Worm (Caenorhabditis elegans) whole organism, L3 larva: Measurements from ENCODE around the gene pqn-83.

Experiments used
- R02D3.7 ChIP-seq: fragments of 150-350 bp; optimal IDR thresholded peaks from 2 replicates; lab custom pipeline; 2014; ENCODE audit warnings: missing biosample characterization, missing genetic modification characterization
- ZK546.5 ChIP-seq: sonication (generic microtip); optimal IDR thresholded peaks from 2 replicates; lab custom pipeline; 2017; ENCODE audit warnings: missing biosample characterization, missing genetic modification characterization
- ama-1 ChIP-seq: fragments of 150-350 bp; optimal IDR thresholded peaks from 2 replicates; lab custom pipeline; 2018
- ceh-16 ChIP-seq: sonication (generic microtip); optimal IDR thresholded peaks from 2 replicates; lab custom pipeline; 2017; ENCODE audit warnings: missing biosample characterization, missing genetic modification characterization
- ceh-28 ChIP-seq: fragments of 150-350 bp; optimal IDR thresholded peaks from 2 replicates; lab custom pipeline; 2014; ENCODE audit warnings: missing biosample characterization, missing genetic modification reagents, missing genetic modification characterization
- ceh-82 ChIP-seq: fragments of 150-350 bp; optimal IDR thresholded peaks from 2 replicates; lab custom pipeline; 2014; ENCODE audit warnings: missing biosample characterization, missing genetic modification characterization
- ceh-9 ChIP-seq: sonication (generic microtip); optimal IDR thresholded peaks from 2 replicates; lab custom pipeline; 2018; ENCODE audit warnings: missing biosample characterization, missing genetic modification characterization
- egl-27 ChIP-seq: sonication (generic microtip); optimal IDR thresholded peaks from 4 replicates; lab custom pipeline; 2017; ENCODE audit warnings: missing biosample characterization, missing genetic modification reagents, missing genetic modification characterization
- egl-5 ChIP-seq: fragments of 150-350 bp; optimal IDR thresholded peaks from 2 replicates; lab custom pipeline; 2017; ENCODE audit warnings: missing biosample characterization, missing genetic modification reagents, missing genetic modification characterization, inconsistent platforms
- elt-1 ChIP-seq: fragments of 150-350 bp; optimal IDR thresholded peaks from 2 replicates; lab custom pipeline; 2014; ENCODE audit warnings: missing biosample characterization, missing genetic modification characterization
- elt-2 ChIP-seq: sonication (generic microtip); optimal IDR thresholded peaks from 2 replicates; lab custom pipeline; 2016; ENCODE audit warnings: missing genetic modification reagents, mild to moderate bottlenecking, missing genetic modification characterization, missing compliant biosample characterization
- elt-3 ChIP-seq, 3 experiments: fragments of 150-350 bp in 1 of 3; sonication (generic microtip) in 2 of 3; optimal IDR thresholded peaks; 2 replicates in 2 of 3; 4 replicates in 1 of 3; lab custom pipeline; 2014 to 2017; ENCODE audit warnings: missing biosample characterization in 3 of 3, missing genetic modification characterization in 3 of 3
- eor-1 ChIP-seq, 2 experiments: fragments of 150-350 bp; optimal IDR thresholded peaks; 2 replicates each; lab custom pipeline; 2014 to 2018; ENCODE audit warnings: missing biosample characterization in 2 of 2, missing genetic modification characterization in 2 of 2
- fkh-10 ChIP-seq: sonication (generic microtip); optimal IDR thresholded peaks from 2 replicates; lab custom pipeline; 2017; ENCODE audit warnings: missing biosample characterization, missing genetic modification reagents, missing genetic modification characterization
- fkh-2 ChIP-seq: fragments of 150-350 bp; optimal IDR thresholded peaks from 2 replicates; lab custom pipeline; 2014; ENCODE audit warnings: missing biosample characterization, missing genetic modification reagents, missing genetic modification characterization
- fos-1 ChIP-seq: fragments of 150-350 bp; optimal IDR thresholded peaks from 2 replicates; lab custom pipeline; 2014; ENCODE audit warnings: missing biosample characterization, missing genetic modification characterization
- hmg-11 ChIP-seq: sonication (generic microtip); optimal IDR thresholded peaks from 2 replicates; lab custom pipeline; 2016; ENCODE audit warnings: missing genetic modification characterization, missing compliant biosample characterization
- jun-1 ChIP-seq: fragments of 150-350 bp; optimal IDR thresholded peaks from 2 replicates; lab custom pipeline; 2014; ENCODE audit warnings: missing biosample characterization, missing genetic modification reagents, missing genetic modification characterization
- lin-15B ChIP-seq: fragments of 150-350 bp; optimal IDR thresholded peaks from 2 replicates; lab custom pipeline; 2014; ENCODE audit warnings: missing biosample characterization, missing genetic modification characterization
- lin-39 ChIP-seq: fragments of 150-350 bp; optimal IDR thresholded peaks from 2 replicates; lab custom pipeline; 2018; ENCODE audit warnings: missing biosample characterization, missing genetic modification reagents, missing genetic modification characterization
- lsy-12 ChIP-seq: sonication (generic microtip); optimal IDR thresholded peaks from 2 replicates; lab custom pipeline; 2016; ENCODE audit warnings: mild to moderate bottlenecking, missing genetic modification characterization, missing compliant biosample characterization
- mdl-1 ChIP-seq: fragments of 150-350 bp; optimal IDR thresholded peaks from 2 replicates; lab custom pipeline; 2014; ENCODE audit warnings: missing biosample characterization, missing genetic modification characterization
- mml-1 ChIP-seq: fragments of 150-350 bp; sonication (generic microtip); optimal IDR thresholded peaks from 3 replicates; lab custom pipeline; 2014; ENCODE audit warnings: missing biosample characterization, missing genetic modification characterization
- nfya-1 ChIP-seq: sonication (generic microtip); optimal IDR thresholded peaks from 2 replicates; lab custom pipeline; 2017; ENCODE audit warnings: missing genetic modification characterization, mild to moderate bottlenecking, missing compliant biosample characterization, antibody characterized with exemption, moderate library complexity; ENCODE audit not compliant: insufficient read depth
- nhr-11 ChIP-seq: fragments of 150-350 bp; optimal IDR thresholded peaks from 2 replicates; lab custom pipeline; 2014; ENCODE audit warnings: missing biosample characterization, missing genetic modification characterization
- nhr-12 ChIP-seq: fragments of 150-350 bp; optimal IDR thresholded peaks from 2 replicates; lab custom pipeline; 2014; ENCODE audit warnings: missing biosample characterization, missing genetic modification characterization
- nhr-23 ChIP-seq: fragments of 150-350 bp; optimal IDR thresholded peaks from 2 replicates; lab custom pipeline; 2014; ENCODE audit warnings: missing biosample characterization, missing genetic modification reagents, missing genetic modification characterization
- nhr-237 ChIP-seq: fragments of 150-350 bp; optimal IDR thresholded peaks from 2 replicates; lab custom pipeline; 2014; ENCODE audit warnings: missing biosample characterization, missing genetic modification characterization
- nhr-25 ChIP-seq: sonication (generic microtip); optimal IDR thresholded peaks from 2 replicates; lab custom pipeline; 2017; ENCODE audit warnings: missing biosample characterization, missing genetic modification characterization
- nhr-28 ChIP-seq: fragments of 150-350 bp; optimal IDR thresholded peaks from 2 replicates; lab custom pipeline; 2014; ENCODE audit warnings: missing biosample characterization, missing genetic modification characterization
- nhr-43 ChIP-seq: sonication (generic microtip); optimal IDR thresholded peaks from 2 replicates; lab custom pipeline; 2016; ENCODE audit warnings: mild to moderate bottlenecking, missing genetic modification characterization, missing compliant biosample characterization; ENCODE audit not compliant: poor library complexity, severe bottlenecking
- nhr-67 ChIP-seq: fragments of 150-350 bp; optimal IDR thresholded peaks from 2 replicates; lab custom pipeline; 2014; ENCODE audit warnings: missing biosample characterization, missing genetic modification characterization
- nhr-76 ChIP-seq: fragments of 150-350 bp; sonication (generic microtip); optimal IDR thresholded peaks from 5 replicates; lab custom pipeline; 2014; ENCODE audit warnings: missing biosample characterization, missing genetic modification characterization
- nhr-77 ChIP-seq: fragments of 150-350 bp; optimal IDR thresholded peaks from 2 replicates; lab custom pipeline; 2014; ENCODE audit warnings: missing biosample characterization, missing genetic modification characterization
- pha-4 ChIP-seq: fragments of 150-350 bp; optimal IDR thresholded peaks from 2 replicates; lab custom pipeline; 2014; ENCODE audit warnings: missing biosample characterization, missing genetic modification reagents, missing genetic modification characterization
- pqm-1 ChIP-seq: fragments of 150-350 bp; optimal IDR thresholded peaks from 2 replicates; lab custom pipeline; 2017; ENCODE audit warnings: missing biosample characterization, missing genetic modification characterization, inconsistent platforms
- sea-2 ChIP-seq: fragments of 150-350 bp; sonication (generic microtip); optimal IDR thresholded peaks from 4 replicates; lab custom pipeline; 2014; ENCODE audit warnings: missing biosample characterization, missing genetic modification reagents, missing genetic modification characterization
- skn-1 ChIP-seq: fragments of 150-350 bp; optimal IDR thresholded peaks from 2 replicates; lab custom pipeline; 2014; ENCODE audit warnings: missing biosample characterization, missing genetic modification characterization
- snpc-4 ChIP-seq: fragments of 150-350 bp; optimal IDR thresholded peaks from 2 replicates; lab custom pipeline; 2014; ENCODE audit warnings: missing biosample characterization, missing genetic modification characterization
- tbx-2 ChIP-seq: sonication (generic microtip); optimal IDR thresholded peaks from 2 replicates; lab custom pipeline; 2016; ENCODE audit warnings: mild to moderate bottlenecking, missing genetic modification characterization, missing compliant biosample characterization
- unc-39 ChIP-seq: sonication (generic microtip); optimal IDR thresholded peaks from 4 replicates; lab custom pipeline; 2017; ENCODE audit warnings: missing biosample characterization, missing genetic modification characterization
- unc-62 ChIP-seq: fragments of 150-350 bp; sonication (generic microtip); optimal IDR thresholded peaks from 4 replicates; lab custom pipeline; 2014; ENCODE audit warnings: missing biosample characterization, missing genetic modification reagents, missing genetic modification characterization
- zag-1 ChIP-seq: fragments of 150-350 bp; optimal IDR thresholded peaks from 2 replicates; lab custom pipeline; 2014; ENCODE audit warnings: missing biosample characterization, missing genetic modification characterization
- ztf-11 ChIP-seq: fragments of 150-350 bp; optimal IDR thresholded peaks from 2 replicates; lab custom pipeline; 2014; ENCODE audit warnings: missing biosample characterization, missing genetic modification characterization
- ztf-4 ChIP-seq: fragments of 150-350 bp; optimal IDR thresholded peaks from 2 replicates; lab custom pipeline; 2014; ENCODE audit warnings: missing biosample characterization, missing genetic modification characterization

pqn-83 gene

DNA sequence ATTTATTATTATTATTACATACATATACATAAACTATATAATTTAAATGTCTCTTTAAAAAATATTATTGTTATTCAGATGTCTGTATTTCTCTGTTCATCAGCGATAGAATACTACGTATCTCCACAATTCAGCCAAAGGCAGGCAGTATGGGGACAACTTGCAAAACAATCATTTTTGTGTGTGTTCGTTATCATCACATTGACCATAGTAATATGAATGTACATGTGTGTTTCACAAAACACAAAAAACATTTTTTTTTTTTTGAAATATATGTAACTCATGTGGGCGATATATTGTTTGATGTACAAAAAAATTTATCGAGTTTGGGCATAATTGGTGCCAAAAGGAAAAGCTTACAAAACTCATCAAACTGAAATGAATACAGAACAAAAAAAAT is 29.8 kb downstream of the pqn-83 start:
- TF ChIP-seq nhr-28 (tag; lab: Kevin White, UChicago) (no peak), elt-2 (tag; lab: Kevin White, UChicago) (peak; percentile 28), ztf-11 (no peak), ceh-16 (no peak), nhr-237 (no peak), tbx-2 (tag; lab: Kevin White, UChicago) (no peak), ama-1 (lab: Kevin White, UChicago) (peak; percentile 4)

- TF ChIP-seq nhr-76 (no peak), mdl-1 (tag; lab: Kevin White, UChicago) (peak; percentile 83), lsy-12 (tag; lab: Kevin White, UChicago) (peak; percentile 58), unc-39 (tag; lab: Kevin White, UChicago) (no peak), ceh-9 (no peak), unc-62 (GFP tag; lab: Kevin White, UChicago) (peak; percentile 38), sea-2 (GFP tag; lab: Kevin White, UChicago) (peak; percentile 35), nhr-237 (no peak), egl-5 (tag; lab: Kevin White, UChicago) (peak; percentile 84), ama-1 (lab: Kevin White, UChicago) (peak; percentile 45), pha-4 (tag; lab: Kevin White, UChicago) (peak; percentile 94), ceh-82 (no peak), fkh-10 (GFP tag; lab: Kevin White, UChicago) (peak; percentile 82), lin-39 (tag; lab: Kevin White, UChicago) (peak; percentile 98), ceh-28 (tag; lab: Kevin White, UChicago) (peak; percentile 34), skn-1 (tag; lab: Kevin White, UChicago) (peak; percentile 59), elt-2 (tag; lab: Kevin White, UChicago) (peak; percentile 73), nfya-1 (tag; lab: Kevin White, UChicago) (peak; percentile 94), lin-15B (peak; percentile 55), nhr-12 (no peak), fkh-2 (no peak), pqm-1 (tag; lab: Kevin White, UChicago) (peak; percentile 78), elt-3 (tag; optimal IDR thresholded peaks at IDR 0.05; lab: Kevin White, UChicago) (no peak), eor-1 (tag; optimal IDR thresholded peaks at IDR 0.05; lab: Kevin White, UChicago) (no peak), nhr-11 (tag; lab: Kevin White, UChicago) (no peak), nhr-25 (tag; lab: Kevin White, UChicago) (peak; percentile 79), fos-1 (no peak), nhr-77 (no peak), snpc-4 (tag; lab: Kevin White, UChicago) (peak; percentile 81), zag-1 (tag; lab: Kevin White, UChicago) (no peak), jun-1 (tag; lab: Kevin White, UChicago) (peak; percentile 89), ZK546.5 (tag; lab: Kevin White, UChicago) (no peak), R02D3.7 (tag; lab: Kevin White, UChicago) (peak; percentile 22), elt-1 (peak; percentile 15), nhr-23 (tag; lab: Kevin White, UChicago) (peak; percentile 72), ztf-4 (no peak), nhr-67 (tag; lab: Kevin White, UChicago) (no peak), egl-27 (tag; lab: Kevin White, UChicago) (peak; percentile 70), mml-1 (tag; lab: Kevin White, UChicago) (no peak), nhr-43 (tag; lab: Kevin White, UChicago) (peak; percentile 48), ztf-11 (no peak), nhr-28 (tag; lab: Kevin White, UChicago) (no peak), hmg-11 (tag; lab: Kevin White, UChicago) (peak; percentile 98), tbx-2 (tag; lab: Kevin White, UChicago) (peak; percentile 60)
Measured at ce11 chrIII:13067884-13068767, 31.1 kb downstream of the pqn-83 start.
